Fruit fly (Drosophila melanogaster) whole organism, embryonic: ENCODE measurements around the gene CG34295.
A peak's percentile ranks its signal among the peaks of the same experiment; 100 is the strongest.

ENCODE experiments used
- ATbp ChIP-seq: fragments of 200-800 bp; sonication (Bioruptor generic); optimal IDR thresholded peaks from 2 replicates; lab custom pipeline; 2017; ENCODE audit warnings: missing biosample characterization, mild to moderate bottlenecking, missing genetic modification characterization, missing genetic modification reagents
- BtbVII ChIP-seq: fragments of 200-800 bp; sonication (Bioruptor generic); optimal IDR thresholded peaks from 3 replicates; lab custom pipeline; 2017; ENCODE audit warnings: missing biosample characterization, mild to moderate bottlenecking, missing genetic modification characterization
- CG10979 ChIP-seq: fragments of 200-800 bp; sonication (Bioruptor generic); optimal IDR thresholded peaks from 2 replicates; lab custom pipeline; 2018; ENCODE audit warnings: missing biosample characterization, mild to moderate bottlenecking, missing genetic modification characterization, moderate library complexity
- CG11093 ChIP-seq: fragments of 200-800 bp; sonication (Bioruptor generic); IDR thresholded peaks from 3 replicates; pipeline ENCODE4 v1.3.6; 2022; ENCODE audit warnings: missing biosample characterization, missing genetic modification characterization
- CG12769 ChIP-seq: fragments of 200-800 bp; sonication (Bioruptor generic); optimal IDR thresholded peaks from 2 replicates; lab custom pipeline; 2019; ENCODE audit warnings: missing biosample characterization, mild to moderate bottlenecking, missing genetic modification characterization, moderate library complexity
- CG14441 ChIP-seq: fragments of 200-800 bp; sonication (Bioruptor generic); IDR thresholded peaks from 2 replicates; pipeline ENCODE4 v1.3.6; 2022; ENCODE audit warnings: missing biosample characterization, missing genetic modification characterization
- CG15479 ChIP-seq: fragments of 200-800 bp; sonication (Bioruptor generic); optimal IDR thresholded peaks from 3 replicates; lab custom pipeline; 2019; ENCODE audit warnings: missing biosample characterization, mild to moderate bottlenecking, missing genetic modification characterization, moderate library complexity
- CG15514 ChIP-seq: fragments of 200-800 bp; sonication (Bioruptor generic); optimal IDR thresholded peaks from 3 replicates; lab custom pipeline; 2017; ENCODE audit warnings: missing biosample characterization, missing genetic modification characterization, mild to moderate bottlenecking, moderate library complexity, missing genetic modification reagents
- CG18262 ChIP-seq: fragments of 200-800 bp; optimal IDR thresholded peaks from 3 replicates; lab custom pipeline; 2019; ENCODE audit warnings: missing biosample characterization, mild to moderate bottlenecking, missing genetic modification characterization, moderate library complexity
- CG18476 ChIP-seq: fragments of 200-800 bp; sonication (Bioruptor generic); optimal IDR thresholded peaks from 2 replicates; lab custom pipeline; 2016; ENCODE audit warnings: missing biosample characterization, mild to moderate bottlenecking, missing genetic modification characterization
- CG18599 ChIP-seq: fragments of 200-800 bp; sonication (Bioruptor generic); optimal IDR thresholded peaks from 3 replicates; lab custom pipeline; 2017; ENCODE audit warnings: missing biosample characterization, missing genetic modification characterization, mild to moderate bottlenecking, moderate library complexity, missing genetic modification reagents
- CG2129 ChIP-seq: fragments of 200-800 bp; sonication (Bioruptor generic); IDR thresholded peaks from 2 replicates; pipeline ENCODE4 v1.3.6; 2022; ENCODE audit warnings: missing biosample characterization, missing genetic modification characterization; ENCODE audit not compliant: partially characterized antibody
- CG2202 ChIP-seq: fragments of 200-800 bp; sonication (Bioruptor generic); optimal IDR thresholded peaks from 2 replicates; lab custom pipeline; 2018; ENCODE audit warnings: missing biosample characterization, mild to moderate bottlenecking, missing genetic modification characterization
- CG30020 ChIP-seq: fragments of 200-800 bp; optimal IDR thresholded peaks from 2 replicates; lab custom pipeline; 2019; ENCODE audit warnings: missing biosample characterization, mild to moderate bottlenecking, missing genetic modification characterization, moderate library complexity
- CG4617 ChIP-seq: fragments of 200-800 bp; sonication (Bioruptor generic); optimal IDR thresholded peaks from 3 replicates; lab custom pipeline; 2016; ENCODE audit warnings: missing biosample characterization, missing genetic modification characterization, borderline replicate concordance
- CG6791 ChIP-seq: fragments of 200-800 bp; sonication (Bioruptor generic); IDR thresholded peaks from 3 replicates; pipeline ENCODE4 v1.3.6; 2022; ENCODE audit warnings: missing biosample characterization, missing genetic modification characterization; ENCODE audit not compliant: partially characterized antibody
- CG7271 ChIP-seq: fragments of 200-800 bp; sonication (Bioruptor generic); optimal IDR thresholded peaks from 2 replicates; lab custom pipeline; 2018; ENCODE audit warnings: missing biosample characterization, mild to moderate bottlenecking, missing genetic modification characterization, moderate library complexity
- CG7745 ChIP-seq: fragments of 200-800 bp; sonication (Bioruptor generic); optimal IDR thresholded peaks from 2 replicates; lab custom pipeline; 2018; ENCODE audit warnings: missing biosample characterization, mild to moderate bottlenecking, missing genetic modification characterization, moderate library complexity
- CG7928 ChIP-seq: fragments of 200-800 bp; sonication (Bioruptor generic); optimal IDR thresholded peaks from 2 replicates; lab custom pipeline; 2017; ENCODE audit warnings: missing biosample characterization, mild to moderate bottlenecking, missing genetic modification characterization
- D ChIP-seq, 2 experiments: fragments of 200-800 bp in 1 of 2; fragments of >200 bp in 1 of 2; sonication (Bioruptor generic) in 1 of 2; optimal IDR thresholded peaks; 2 replicates in 1 of 2; 3 replicates in 1 of 2; lab custom pipeline; 2017; ENCODE audit warnings: mild to moderate bottlenecking in 1 of 2, missing biosample characterization in 1 of 2, missing genetic modification characterization in 1 of 2, missing genetic modification reagents in 1 of 2
- Fer3 ChIP-seq: fragments of 200-800 bp; sonication (Bioruptor generic); optimal IDR thresholded peaks from 2 replicates; lab custom pipeline; 2018; ENCODE audit warnings: missing biosample characterization, mild to moderate bottlenecking, missing genetic modification characterization, moderate library complexity
- HLH54F ChIP-seq: fragments of 200-800 bp; sonication (Bioruptor generic); optimal IDR thresholded peaks from 3 replicates; lab custom pipeline; 2016; ENCODE audit warnings: missing biosample characterization, missing genetic modification characterization
- MTF-1 ChIP-seq: fragments of 200-800 bp; sonication (Bioruptor generic); optimal IDR thresholded peaks from 2 replicates; lab custom pipeline; 2018; ENCODE audit warnings: missing biosample characterization, mild to moderate bottlenecking, missing genetic modification characterization, borderline replicate concordance
- NC2α ChIP-seq: fragments of 200-800 bp; sonication (Bioruptor generic); optimal IDR thresholded peaks from 2 replicates; lab custom pipeline; 2016; ENCODE audit warnings: missing biosample characterization, missing genetic modification characterization
- Nf-YC ChIP-seq: fragments of 200-800 bp; optimal IDR thresholded peaks from 3 replicates; lab custom pipeline; 2019; ENCODE audit warnings: missing biosample characterization, mild to moderate bottlenecking, missing genetic modification characterization, moderate library complexity
- Sry-β ChIP-seq: fragments of 200-800 bp; sonication (Bioruptor generic); optimal IDR thresholded peaks from 2 replicates; lab custom pipeline; 2018; ENCODE audit warnings: missing biosample characterization, mild to moderate bottlenecking, missing genetic modification characterization, moderate library complexity
- TFAM ChIP-seq: fragments of 200-800 bp; sonication (Bioruptor generic); optimal IDR thresholded peaks from 2 replicates; lab custom pipeline; 2017; ENCODE audit warnings: missing biosample characterization, missing genetic modification characterization, inconsistent platforms
- Xbp1 ChIP-seq: fragments of 200-800 bp; sonication (Bioruptor generic); optimal IDR thresholded peaks from 3 replicates; lab custom pipeline; 2016; ENCODE audit warnings: missing biosample characterization, mild to moderate bottlenecking, missing genetic modification characterization
- abd-A ChIP-seq: fragments of 200-800 bp; sonication (Bioruptor generic); optimal IDR thresholded peaks from 3 replicates; lab custom pipeline; 2019; ENCODE audit warnings: missing biosample characterization, mild to moderate bottlenecking, missing genetic modification characterization, moderate library complexity
- cad ChIP-seq: fragments of >200 bp; optimal IDR thresholded peaks from 2 replicates; lab custom pipeline; 2017; ENCODE audit warnings: missing biosample characterization, missing genetic modification characterization
- crol ChIP-seq: fragments of 200-800 bp; sonication (Bioruptor generic); IDR thresholded peaks from 2 replicates; pipeline ENCODE4 v1.3.6; 2022; ENCODE audit warnings: missing biosample characterization, missing genetic modification characterization
- ewg ChIP-seq: fragments of 200-800 bp; sonication (Bioruptor generic); optimal IDR thresholded peaks from 3 replicates; lab custom pipeline; 2017; ENCODE audit warnings: mild to moderate bottlenecking, missing biosample characterization, missing genetic modification reagents, missing genetic modification characterization
- fd102C ChIP-seq: fragments of 200-800 bp; sonication (Bioruptor generic); optimal IDR thresholded peaks from 2 replicates; lab custom pipeline; 2018; ENCODE audit warnings: missing biosample characterization, mild to moderate bottlenecking, missing genetic modification characterization, moderate library complexity
- gcm2 ChIP-seq: fragments of 200-800 bp; sonication (Bioruptor generic); optimal IDR thresholded peaks from 2 replicates; lab custom pipeline; 2016; ENCODE audit warnings: missing biosample characterization, missing genetic modification characterization
- gem ChIP-seq: fragments of 200-800 bp; sonication (Bioruptor generic); optimal IDR thresholded peaks from 2 replicates; lab custom pipeline; 2019; ENCODE audit warnings: missing biosample characterization, mild to moderate bottlenecking, missing genetic modification characterization, moderate library complexity
- grn ChIP-seq: fragments of 200-800 bp; sonication (Bioruptor generic); optimal IDR thresholded peaks from 3 replicates; lab custom pipeline; 2017; ENCODE audit warnings: missing biosample characterization, missing genetic modification characterization
- hth ChIP-seq: fragments of >200 bp; optimal IDR thresholded peaks from 2 replicates; lab custom pipeline; 2017; ENCODE audit warnings: inconsistent platforms
- klu ChIP-seq: fragments of 200-800 bp; sonication (Bioruptor generic); IDR thresholded peaks from 2 replicates; pipeline ENCODE4 v1.3.6; 2022; ENCODE audit warnings: missing biosample characterization, missing genetic modification characterization
- lov ChIP-seq, 2 experiments: fragments of 200-800 bp in 1 of 2; fragments of >200 bp in 1 of 2; sonication (Bioruptor generic) in 1 of 2; IDR thresholded peaks in 1 of 2; optimal IDR thresholded peaks in 1 of 2; 2 replicates in 1 of 2; 3 replicates in 1 of 2; pipeline versions ENCODE4 v1.3.6 to Lab custom; 2017 to 2022; ENCODE audit warnings: missing biosample characterization in 1 of 2, missing genetic modification characterization in 1 of 2
- mam ChIP-seq: fragments of 200-800 bp; sonication (Bioruptor generic); optimal IDR thresholded peaks from 3 replicates; lab custom pipeline; 2016; ENCODE audit warnings: missing biosample characterization, missing genetic modification characterization
- nom ChIP-seq: fragments of 200-800 bp; sonication (Bioruptor generic); optimal IDR thresholded peaks from 2 replicates; lab custom pipeline; 2017; ENCODE audit warnings: missing biosample characterization, missing genetic modification characterization, mild to moderate bottlenecking, moderate library complexity, missing genetic modification reagents
- seq ChIP-seq: fragments of 200-800 bp; sonication (Bioruptor generic); IDR thresholded peaks from 2 replicates; pipeline ENCODE4 v1.3.6; 2022; ENCODE audit warnings: missing biosample characterization, missing genetic modification characterization
- sr ChIP-seq: fragments of 200-800 bp; sonication (Bioruptor generic); IDR thresholded peaks from 3 replicates; pipeline ENCODE4 v1.3.6; 2022; ENCODE audit warnings: missing biosample characterization, missing genetic modification characterization
- sug ChIP-seq: fragments of 200-800 bp; optimal IDR thresholded peaks from 2 replicates; lab custom pipeline; 2019; ENCODE audit warnings: missing biosample characterization, mild to moderate bottlenecking, missing genetic modification characterization, moderate library complexity
- vvl ChIP-seq: fragments of 200-800 bp; sonication (Bioruptor generic); IDR thresholded peaks from 2 replicates; pipeline ENCODE4 v1.3.6; 2022; ENCODE audit warnings: missing biosample characterization, missing genetic modification characterization
- wdn ChIP-seq: fragments of 200-800 bp; sonication (Bioruptor generic); IDR thresholded peaks from 2 replicates; pipeline ENCODE4 v1.3.6; 2022; ENCODE audit warnings: missing biosample characterization, missing genetic modification characterization
- z ChIP-seq: fragments of 200-800 bp; sonication (Bioruptor generic); IDR thresholded peaks from 3 replicates; pipeline ENCODE4 v1.3.6; 2022; ENCODE audit warnings: missing biosample characterization, missing genetic modification characterization

CG34295 gene

dm6 chr3R:28831626-28832267 lies 42.3 kb downstream of the CG34295 start, which contains the start of gene WASp (continued):
- no peak for TF ChIP-seq CG15479 (GFP tag; lab: Kevin White, UChicago)
- TF ChIP-seq sr: peak; percentile 63; the same call in 2 of the 3 replicates
- peak; percentile 64 for TF ChIP-seq mam (GFP tag; lab: Kevin White, UChicago)
- TF ChIP-seq Fer3: peak; percentile 62
- TF ChIP-seq CG2129 (GFP tag; lab: Robert Waterston, UW): no peak
- TF ChIP-seq wdn (GFP tag; lab: Robert Waterston, UW): 0 out of 2 replicates have a peak, but pooled peaks have one; percentile 46
- TF ChIP-seq NC2α (GFP tag; lab: Kevin White, UChicago): peak; percentile 37
- TF ChIP-seq Sry-β (GFP tag; lab: Kevin White, UChicago): no peak
- peak; percentile 41 for TF ChIP-seq CG2202 (tag; lab: Kevin White, UChicago)
- TF ChIP-seq lov (optimal IDR thresholded peaks at IDR 0.05; lab: Kevin White, UChicago): no peak
- TF ChIP-seq lov (GFP tag; IDR thresholded peaks at IDR 0.05; lab: Robert Waterston, UW): peak; percentile 83; the same call in 2 of the 3 replicates
- peak; percentile 39 for TF ChIP-seq CG10979
- no peak for TF ChIP-seq klu (GFP tag; lab: Robert Waterston, UW)
- TF ChIP-seq ATbp (GFP tag; lab: Kevin White, UChicago): peak; percentile 60
- no peak for TF ChIP-seq TFAM (GFP tag; lab: Kevin White, UChicago)
- peak; percentile 65 for TF ChIP-seq ewg (GFP tag; lab: Kevin White, UChicago)
- no peak for TF ChIP-seq crol (GFP tag; lab: Robert Waterston, UW)
- TF ChIP-seq CG18476 (GFP tag; lab: Kevin White, UChicago): no peak
- peak; percentile 89 for TF ChIP-seq sug (tag; lab: Kevin White, UChicago)
- no peak for TF ChIP-seq Nf-YC (tag; lab: Kevin White, UChicago)
- no peak for TF ChIP-seq cad (GFP tag; lab: Kevin White, UChicago)
- TF ChIP-seq seq: peak; percentile 22; the same call in 1 of the 2 replicates
- no peak for TF ChIP-seq CG12769
- TF ChIP-seq CG11093 (GFP tag; lab: Robert Waterston, UW): no peak
- TF ChIP-seq CG14441 (GFP tag; lab: Robert Waterston, UW): peak; percentile 70
- no peak for TF ChIP-seq hth (lab: Kevin White, UChicago)
- peak; percentile 60 for TF ChIP-seq BtbVII
- peak; percentile 49 for TF ChIP-seq fd102C (GFP tag; lab: Kevin White, UChicago)
- TF ChIP-seq CG4617: peak; percentile 93
- TF ChIP-seq CG7745 (tag; lab: Kevin White, UChicago): no peak
- peak; percentile 93 for TF ChIP-seq CG30020 (tag; lab: Kevin White, UChicago)
- TF ChIP-seq CG15514 (GFP tag; lab: Kevin White, UChicago): peak; percentile 88
- TF ChIP-seq CG7928 (GFP tag; lab: Kevin White, UChicago): no peak
- TF ChIP-seq CG7271: peak; percentile 79
- peak; percentile 87 for TF ChIP-seq vvl
- TF ChIP-seq MTF-1 (GFP tag; lab: Kevin White, UChicago): peak; percentile 60
- TF ChIP-seq gcm2 (GFP tag; lab: Kevin White, UChicago): peak; percentile 38
- TF ChIP-seq CG6791 (GFP tag; lab: Robert Waterston, UW): peak; percentile 55; the same call in 2 of the 3 replicates
- TF ChIP-seq HLH54F (GFP tag; lab: Kevin White, UChicago): peak; percentile 69
- TF ChIP-seq z (GFP tag; lab: Robert Waterston, UW): 0 out of 3 replicates have a peak, but pooled peaks have one; percentile 37
- TF ChIP-seq abd-A (tag; lab: Kevin White, UChicago): no peak
- no peak for TF ChIP-seq D (optimal IDR thresholded peaks at IDR 0.05; lab: Kevin White, UChicago)
- TF ChIP-seq D (GFP tag; optimal IDR thresholded peaks at IDR 0.05; lab: Kevin White, UChicago): peak; percentile 48
- TF ChIP-seq grn: no peak
- TF ChIP-seq gem (tag; lab: Kevin White, UChicago): no peak
- peak; percentile 80 for TF ChIP-seq Xbp1 (GFP tag; lab: Kevin White, UChicago)
- TF ChIP-seq nom (GFP tag; lab: Kevin White, UChicago): peak; percentile 53
- TF ChIP-seq CG18599: peak; percentile 53
- TF ChIP-seq CG18262 (tag; lab: Kevin White, UChicago): no peak
